Worm (Caenorhabditis elegans) whole organism, L1 larva: ENCODE data around the gene K08H10.6.

Experiments used
- C34B4.2 ChIP-seq: sonication (generic microtip); optimal IDR thresholded peaks from 2 replicates; lab custom pipeline; 2017; ENCODE audit warnings: mild to moderate bottlenecking, missing genetic modification characterization, missing compliant biosample characterization
- efl-1 ChIP-seq, 4 experiments: fragments of 150-350 bp; optimal IDR thresholded peaks in 3 of 4; peaks in 1 of 4; 1 replicate in 1 of 4; 2 replicates in 3 of 4; lab custom pipeline; 2014; ENCODE audit warnings: missing biosample characterization in 2 of 4, missing genetic modification characterization in 2 of 4, missing genetic modification reagents in 2 of 4
- lin-15B ChIP-seq: fragments of 150-350 bp; sonication (generic microtip); optimal IDR thresholded peaks from 3 replicates; lab custom pipeline; 2014; ENCODE audit warnings: missing biosample characterization, missing genetic modification characterization
- lin-39 ChIP-seq: fragments of 150-350 bp; optimal IDR thresholded peaks from 2 replicates; lab custom pipeline; 2014; ENCODE audit warnings: missing biosample characterization, missing genetic modification reagents, missing genetic modification characterization
- nhr-28 ChIP-seq: fragments of 150-350 bp; optimal IDR thresholded peaks from 2 replicates; lab custom pipeline; 2014; ENCODE audit warnings: missing biosample characterization, missing genetic modification characterization
- unc-130 ChIP-seq: fragments of 150-350 bp; optimal IDR thresholded peaks from 2 replicates; lab custom pipeline; 2017; ENCODE audit warnings: missing biosample characterization, missing genetic modification characterization, inconsistent platforms
- zip-4 ChIP-seq: fragments of 200-800 bp; sonication (Bioruptor generic); optimal IDR thresholded peaks from 2 replicates; lab custom pipeline; 2018; ENCODE audit warnings: mild to moderate bottlenecking, missing genetic modification characterization, moderate library complexity, missing compliant biosample characterization

ce11 chrV:9960376-9960775 is 35.3 kb downstream of the K08H10.6 start, which contains the start of gene T07C12.10:
- TF ChIP-seq nhr-28 (tag; lab: Kevin White, UChicago) (no peak), C34B4.2 (no peak), efl-1 (optimal IDR thresholded peaks at IDR 0.05; lab: Kevin White, UChicago) (no peak), efl-1 (GFP tag; optimal IDR thresholded peaks at IDR 0.05 in 1 of 2; lab: Kevin White, UChicago) (no peak), zip-4 (GFP tag; lab: Kevin White, UChicago) (no peak), unc-130 (tag; lab: Kevin White, UChicago) (no peak), lin-39 (tag; lab: Kevin White, UChicago) (no peak), lin-15B (tag; lab: Kevin White, UChicago) (no peak)
